Fruit fly (Drosophila melanogaster) whole organism, prepupa: ENCODE results near the gene scrib.

Experiments
- Blimp-1 ChIP-seq: fragments of 200-800 bp; sonication (Bioruptor generic); optimal IDR thresholded peaks from 3 replicates; lab custom pipeline; 2017; ENCODE audit warnings: missing biosample characterization, missing genetic modification characterization, mild to moderate bottlenecking, moderate library complexity, missing genetic modification reagents
- CG11762 ChIP-seq: fragments of 200-800 bp; sonication (Bioruptor generic); optimal IDR thresholded peaks from 3 replicates; lab custom pipeline; 2016; ENCODE audit warnings: missing biosample characterization, missing genetic modification characterization; ENCODE audit not compliant: insufficient read depth
- CG11902 ChIP-seq: fragments of 200-800 bp; sonication (Bioruptor generic); optimal IDR thresholded peaks from 3 replicates; lab custom pipeline; 2016; ENCODE audit warnings: missing biosample characterization, missing genetic modification characterization
- CG15336 ChIP-seq: fragments of 200-800 bp; sonication (Bioruptor generic); IDR thresholded peaks from 2 replicates; pipeline ENCODE4 v1.3.6; 2022; ENCODE audit warnings: missing biosample characterization, missing genetic modification characterization
- CG16779 ChIP-seq: fragments of 200-800 bp; sonication (Bioruptor generic); optimal IDR thresholded peaks from 3 replicates; lab custom pipeline; 2017; ENCODE audit warnings: missing biosample characterization, mild to moderate bottlenecking, missing genetic modification characterization
- CG3032 ChIP-seq: fragments of 200-800 bp; optimal IDR thresholded peaks from 2 replicates; lab custom pipeline; 2019; ENCODE audit warnings: missing biosample characterization, mild to moderate bottlenecking, missing genetic modification characterization, moderate library complexity
- CG31627 ChIP-seq: fragments of 200-800 bp; sonication (Bioruptor generic); optimal IDR thresholded peaks from 3 replicates; lab custom pipeline; 2016; ENCODE audit warnings: missing biosample characterization, missing genetic modification characterization
- CG32006 ChIP-seq: fragments of 200-800 bp; sonication (Bioruptor generic); optimal IDR thresholded peaks from 3 replicates; lab custom pipeline; 2017; ENCODE audit warnings: missing biosample characterization, mild to moderate bottlenecking, missing genetic modification characterization
- CG6163 ChIP-seq: fragments of 200-800 bp; sonication (Bioruptor generic); IDR thresholded peaks from 3 replicates; pipeline ENCODE4 v1.3.6; 2022; ENCODE audit warnings: missing biosample characterization, missing genetic modification characterization
- CG6276 ChIP-seq: fragments of 200-800 bp; sonication (Bioruptor generic); optimal IDR thresholded peaks from 2 replicates; lab custom pipeline; 2017; ENCODE audit warnings: missing biosample characterization, mild to moderate bottlenecking, missing genetic modification characterization
- CG6792 ChIP-seq: fragments of 200-800 bp; sonication (Bioruptor generic); optimal IDR thresholded peaks from 3 replicates; lab custom pipeline; 2016; ENCODE audit warnings: missing biosample characterization, missing genetic modification characterization
- CG6808 ChIP-seq: fragments of 200-800 bp; sonication (Bioruptor generic); optimal IDR thresholded peaks from 3 replicates; lab custom pipeline; 2017; ENCODE audit warnings: missing biosample characterization, missing genetic modification characterization, mild to moderate bottlenecking, moderate library complexity, missing genetic modification reagents
- CG6854 ChIP-seq: fragments of 200-800 bp; sonication (Bioruptor generic); optimal IDR thresholded peaks from 2 replicates; lab custom pipeline; 2017; ENCODE audit warnings: missing biosample characterization, mild to moderate bottlenecking, missing genetic modification characterization
- CG7368 ChIP-seq: fragments of 200-800 bp; sonication (Bioruptor generic); optimal IDR thresholded peaks from 3 replicates; lab custom pipeline; 2016; ENCODE audit warnings: missing biosample characterization, missing genetic modification characterization
- CG8119 ChIP-seq: fragments of 200-800 bp; sonication (Bioruptor generic); IDR thresholded peaks from 3 replicates; pipeline ENCODE4 v1.3.6; 2022; ENCODE audit warnings: missing biosample characterization, missing genetic modification characterization
- CG8319 ChIP-seq: fragments of 200-800 bp; sonication (Bioruptor generic); optimal IDR thresholded peaks from 3 replicates; lab custom pipeline; 2016; ENCODE audit warnings: missing biosample characterization, missing genetic modification characterization
- CG8632 ChIP-seq: fragments of 200-800 bp; sonication (Bioruptor generic); optimal IDR thresholded peaks from 3 replicates; lab custom pipeline; 2016; ENCODE audit warnings: missing biosample characterization, missing genetic modification characterization
- CG9139 ChIP-seq: fragments of 200-800 bp; sonication (Bioruptor generic); optimal IDR thresholded peaks from 3 replicates; lab custom pipeline; 2017; ENCODE audit warnings: missing biosample characterization, mild to moderate bottlenecking, missing genetic modification characterization
- Eip75B ChIP-seq: fragments of 200-800 bp; sonication (Bioruptor generic); optimal IDR thresholded peaks from 3 replicates; lab custom pipeline; 2016; ENCODE audit warnings: missing biosample characterization, missing genetic modification characterization
- Eip78C ChIP-seq: fragments of 200-800 bp; sonication (Bioruptor generic); peaks from one replicate; lab custom pipeline; 2016; ENCODE audit warnings: missing biosample characterization, missing genetic modification characterization
- Eip93F ChIP-seq: fragments of 200-800 bp; sonication (Bioruptor generic); optimal IDR thresholded peaks from 2 replicates; lab custom pipeline; 2016; ENCODE audit warnings: missing biosample characterization, mild to moderate bottlenecking, missing genetic modification characterization
- Ets21C ChIP-seq: fragments of 200-800 bp; sonication (Bioruptor generic); optimal IDR thresholded peaks from 3 replicates; lab custom pipeline; 2016; ENCODE audit warnings: missing biosample characterization, missing genetic modification characterization
- Ets96B ChIP-seq: fragments of 200-800 bp; optimal IDR thresholded peaks from 2 replicates; lab custom pipeline; 2019; ENCODE audit warnings: missing biosample characterization, mild to moderate bottlenecking, missing genetic modification characterization, moderate library complexity
- Gug ChIP-seq: fragments of 200-800 bp; sonication (Bioruptor generic); IDR thresholded peaks from 2 replicates; pipeline ENCODE4 v1.3.6; 2022; ENCODE audit warnings: missing biosample characterization, missing genetic modification characterization
- Hr38 ChIP-seq: sonication (Bioruptor generic); optimal IDR thresholded peaks from 2 replicates; lab custom pipeline; 2016; ENCODE audit warnings: missing biosample characterization, missing genetic modification characterization
- Hr39 ChIP-seq: fragments of 200-800 bp; sonication (Bioruptor generic); optimal IDR thresholded peaks from 2 replicates; lab custom pipeline; 2016; ENCODE audit warnings: missing biosample characterization, missing genetic modification characterization
- Hr4 ChIP-seq: fragments of 200-800 bp; sonication (Bioruptor generic); optimal IDR thresholded peaks from 3 replicates; lab custom pipeline; 2016; ENCODE audit warnings: missing biosample characterization, missing genetic modification characterization
- Lpt ChIP-seq: fragments of 200-800 bp; sonication (Bioruptor generic); optimal IDR thresholded peaks from 3 replicates; lab custom pipeline; 2016; ENCODE audit warnings: missing biosample characterization, missing genetic modification characterization
- Met ChIP-seq: fragments of 200-800 bp; sonication (Bioruptor generic); optimal IDR thresholded peaks from 3 replicates; lab custom pipeline; 2016; ENCODE audit warnings: missing biosample characterization, missing genetic modification characterization
- OdsH ChIP-seq: fragments of 200-800 bp; sonication (Bioruptor generic); optimal IDR thresholded peaks from 3 replicates; lab custom pipeline; 2016; ENCODE audit warnings: missing biosample characterization, missing genetic modification characterization
- Smox ChIP-seq: fragments of 200-800 bp; sonication (Bioruptor generic); optimal IDR thresholded peaks from 3 replicates; lab custom pipeline; 2016; ENCODE audit warnings: missing biosample characterization, missing genetic modification characterization
- Sox102F ChIP-seq: fragments of 200-800 bp; sonication (Bioruptor generic); optimal IDR thresholded peaks from 2 replicates; lab custom pipeline; 2016; ENCODE audit warnings: missing biosample characterization, mild to moderate bottlenecking, missing genetic modification characterization
- Sox14 ChIP-seq: fragments of 200-800 bp; sonication (Bioruptor generic); optimal IDR thresholded peaks from 3 replicates; lab custom pipeline; 2016; ENCODE audit warnings: missing biosample characterization, missing genetic modification characterization
- cyc ChIP-seq: fragments of 200-800 bp; sonication (Bioruptor generic); optimal IDR thresholded peaks from 3 replicates; lab custom pipeline; 2016; ENCODE audit warnings: missing biosample characterization, missing genetic modification characterization
- dac ChIP-seq: fragments of 200-800 bp; sonication (Bioruptor generic); optimal IDR thresholded peaks from 2 replicates; lab custom pipeline; 2017; ENCODE audit warnings: missing biosample characterization, mild to moderate bottlenecking, missing genetic modification characterization
- esn ChIP-seq: fragments of 200-800 bp; sonication (Bioruptor generic); optimal IDR thresholded peaks from 2 replicates; lab custom pipeline; 2016; ENCODE audit warnings: missing biosample characterization, mild to moderate bottlenecking, missing genetic modification characterization, moderate library complexity
- fd59A ChIP-seq: fragments of 200-800 bp; sonication (Bioruptor generic); optimal IDR thresholded peaks from 2 replicates; lab custom pipeline; 2017; ENCODE audit warnings: missing biosample characterization, mild to moderate bottlenecking, missing genetic modification characterization, missing genetic modification reagents
- fd85E ChIP-seq: fragments of 200-800 bp; sonication (Bioruptor generic); optimal IDR thresholded peaks from 3 replicates; lab custom pipeline; 2016; ENCODE audit warnings: missing biosample characterization, missing genetic modification characterization
- fkh ChIP-seq: fragments of 200-800 bp; sonication (Bioruptor generic); optimal IDR thresholded peaks from 3 replicates; lab custom pipeline; 2017; ENCODE audit warnings: missing biosample characterization, mild to moderate bottlenecking, missing genetic modification characterization, moderate library complexity
- lz ChIP-seq: fragments of 200-800 bp; sonication (Bioruptor generic); optimal IDR thresholded peaks from 3 replicates; lab custom pipeline; 2016; ENCODE audit warnings: missing biosample characterization, missing genetic modification characterization
- net ChIP-seq: fragments of 200-800 bp; sonication (Bioruptor generic); optimal IDR thresholded peaks from 3 replicates; lab custom pipeline; 2016; ENCODE audit warnings: missing biosample characterization, missing genetic modification characterization
- pdm3 ChIP-seq: fragments of 200-800 bp; sonication (Bioruptor generic); optimal IDR thresholded peaks from 3 replicates; lab custom pipeline; 2016; ENCODE audit warnings: missing biosample characterization, missing genetic modification characterization
- salr ChIP-seq, 2 experiments: fragments of 200-800 bp; sonication (Bioruptor generic); optimal IDR thresholded peaks; 3 replicates each; lab custom pipeline; 2016 to 2018; ENCODE audit warnings: missing biosample characterization in 2 of 2, missing genetic modification characterization in 2 of 2, mild to moderate bottlenecking in 1 of 2
- spab ChIP-seq: fragments of 200-800 bp; sonication (Bioruptor generic); optimal IDR thresholded peaks from 2 replicates; lab custom pipeline; 2017; ENCODE audit warnings: missing biosample characterization, mild to moderate bottlenecking, missing genetic modification characterization, missing genetic modification reagents
- svp ChIP-seq: fragments of 200-800 bp; sonication (Bioruptor generic); peaks from one replicate; lab custom pipeline; 2016; ENCODE audit warnings: missing biosample characterization, missing genetic modification characterization
- topi ChIP-seq: fragments of 200-800 bp; sonication (Bioruptor generic); optimal IDR thresholded peaks from 3 replicates; lab custom pipeline; 2016; ENCODE audit warnings: missing biosample characterization, missing genetic modification characterization
- vri ChIP-seq: fragments of 200-800 bp; sonication (Bioruptor generic); optimal IDR thresholded peaks from 3 replicates; lab custom pipeline; 2016; ENCODE audit warnings: missing biosample characterization, mild to moderate bottlenecking, missing genetic modification characterization

scrib gene

DNA sequence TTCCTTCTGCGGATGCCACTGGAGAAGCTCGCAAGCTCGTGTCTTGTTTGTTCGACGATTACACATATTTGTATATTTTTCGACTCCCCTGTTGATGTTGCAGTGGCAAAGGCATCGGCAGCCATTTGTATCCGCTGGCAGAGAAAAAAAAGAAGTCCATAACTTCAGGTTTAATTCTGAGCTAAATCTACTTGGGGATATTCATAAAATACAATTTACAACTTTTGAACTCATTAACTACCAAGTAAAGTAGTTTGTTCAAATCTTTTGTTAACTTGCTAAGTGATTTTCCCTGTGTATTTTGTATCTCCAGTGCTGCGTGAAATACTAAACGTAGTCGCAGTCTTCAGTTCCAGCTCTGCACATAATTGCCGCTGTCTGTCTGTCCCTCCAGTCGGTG lies 6.0 kb downstream of the scrib start (continued):
- TF ChIP-seq CG6163 (GFP tag; lab: Robert Waterston, UW): peak; percentile 93
- no peak for TF ChIP-seq fkh (GFP tag; lab: Kevin White, UChicago)
- TF ChIP-seq CG15336 (GFP tag; lab: Robert Waterston, UW): peak; percentile 93
- TF ChIP-seq CG3032 (tag; lab: Kevin White, UChicago): peak; percentile 79
- peak; percentile 89 for TF ChIP-seq pdm3
- peak; percentile 73 for TF ChIP-seq CG8632
- peak; percentile 73 for TF ChIP-seq CG6792
- peak; percentile 33 for TF ChIP-seq Smox (GFP tag; lab: Kevin White, UChicago)
- peak; percentile 32 for TF ChIP-seq CG11902 (GFP tag; lab: Kevin White, UChicago)
- TF ChIP-seq CG8319 (GFP tag; lab: Kevin White, UChicago): peak; percentile 73
- peak; percentile 52 for TF ChIP-seq lz (GFP tag; lab: Kevin White, UChicago)
- TF ChIP-seq Hr38 (GFP tag; lab: Kevin White, UChicago): no peak
- peak; percentile 55 for TF ChIP-seq esn (GFP tag; lab: Kevin White, UChicago)
- peak; percentile 38 for TF ChIP-seq cyc (GFP tag; lab: Kevin White, UChicago)
- peak; percentile 88 for TF ChIP-seq net

DNA sequence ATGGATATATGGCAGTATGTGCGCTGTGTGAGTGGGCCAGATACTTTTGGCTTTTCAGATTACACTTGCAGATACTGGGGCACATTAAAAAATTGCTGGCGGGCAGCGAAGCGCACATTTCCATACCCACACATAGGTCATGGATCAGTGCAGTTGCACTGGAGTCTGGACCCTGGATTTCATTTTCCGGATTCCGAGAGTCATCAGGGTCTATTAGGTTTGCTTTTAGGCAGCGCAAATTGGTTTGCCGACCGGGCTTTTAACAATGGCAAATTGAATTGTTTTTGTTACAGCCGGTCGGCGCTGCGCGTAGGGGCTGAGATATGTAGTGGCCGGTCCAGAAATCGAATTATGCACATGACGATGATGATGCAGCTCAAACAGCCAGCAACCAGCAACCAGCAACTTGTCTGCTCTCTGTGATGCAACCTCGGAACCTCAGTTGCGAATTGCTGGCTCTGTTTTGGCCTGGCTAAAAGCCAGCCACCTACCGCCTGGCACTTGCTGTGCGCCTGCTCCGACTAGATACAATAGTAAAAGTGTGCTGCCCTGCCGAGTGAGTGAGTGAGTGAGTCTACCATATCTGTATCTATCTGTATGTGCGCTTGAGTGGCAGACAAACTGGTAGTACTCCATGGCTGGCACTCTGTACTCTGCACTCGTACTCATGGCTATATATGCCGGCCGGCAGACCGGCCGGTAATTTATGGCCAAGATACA lies 6.7 kb downstream of the scrib start:
- TF ChIP-seq vri (GFP tag; lab: Kevin White, UChicago): no peak
- TF ChIP-seq Eip75B (GFP tag; lab: Kevin White, UChicago): no peak
- TF ChIP-seq fd85E (GFP tag; lab: Kevin White, UChicago): no peak
- no peak for TF ChIP-seq CG11762 (GFP tag; lab: Kevin White, UChicago)
- peak; percentile 21 for TF ChIP-seq Ets96B (tag; lab: Kevin White, UChicago)
- no peak for TF ChIP-seq pdm3
- TF ChIP-seq net: no peak
- no peak for TF ChIP-seq CG32006 (GFP tag; lab: Kevin White, UChicago)
- TF ChIP-seq CG6792: no peak
- TF ChIP-seq lz (GFP tag; lab: Kevin White, UChicago): no peak
- TF ChIP-seq CG6854 (GFP tag; lab: Kevin White, UChicago): no peak
- no peak for TF ChIP-seq Sox14 (GFP tag; lab: Kevin White, UChicago)
- no peak for TF ChIP-seq Smox (GFP tag; lab: Kevin White, UChicago)
- TF ChIP-seq topi (GFP tag; lab: Kevin White, UChicago): no peak
- peak; percentile 71 for TF ChIP-seq CG3032 (tag; lab: Kevin White, UChicago)
- TF ChIP-seq Gug (GFP tag; lab: Robert Waterston, UW): peak; percentile 22; the same call in 1 of the 2 replicates
- peak; percentile 34; the same call in 1 of the 3 replicates for TF ChIP-seq CG6163 (GFP tag; lab: Robert Waterston, UW)
- TF ChIP-seq CG11902 (GFP tag; lab: Kevin White, UChicago): no peak
- no peak for TF ChIP-seq CG8632
- TF ChIP-seq CG31627 (GFP tag; lab: Kevin White, UChicago): no peak
- no peak for TF ChIP-seq Hr38 (GFP tag; lab: Kevin White, UChicago)
- TF ChIP-seq spab: no peak
- TF ChIP-seq CG6276 (GFP tag; lab: Kevin White, UChicago): no peak
- TF ChIP-seq Blimp-1: no peak
- TF ChIP-seq Hr39 (GFP tag; lab: Kevin White, UChicago): no peak
- TF ChIP-seq dac (GFP tag; lab: Kevin White, UChicago): no peak
- TF ChIP-seq Lpt (GFP tag; lab: Kevin White, UChicago): no peak
- no peak for TF ChIP-seq CG16779
- no peak for TF ChIP-seq Ets21C (GFP tag; lab: Kevin White, UChicago)
- TF ChIP-seq svp (GFP tag; lab: Kevin White, UChicago): no peak
- no peak for TF ChIP-seq CG8119
- TF ChIP-seq Hr4 (GFP tag; lab: Kevin White, UChicago): no peak
- TF ChIP-seq CG8319 (GFP tag; lab: Kevin White, UChicago): no peak
- TF ChIP-seq Met (GFP tag; lab: Kevin White, UChicago): no peak
- TF ChIP-seq CG7368: no peak
- TF ChIP-seq esn (GFP tag; lab: Kevin White, UChicago): no peak
- TF ChIP-seq OdsH (GFP tag; lab: Kevin White, UChicago): no peak
- peak; percentile 23 for TF ChIP-seq fd59A (GFP tag; lab: Kevin White, UChicago)
- TF ChIP-seq Sox102F (GFP tag; lab: Kevin White, UChicago): no peak
- TF ChIP-seq Eip78C: peak; percentile 77
- TF ChIP-seq CG9139: no peak
- peak; percentile 40 for TF ChIP-seq CG6808 (GFP tag; lab: Kevin White, UChicago)
- no peak; the same call in none of the 2 replicates for TF ChIP-seq CG15336 (GFP tag; lab: Robert Waterston, UW)
- TF ChIP-seq salr (GFP tag; optimal IDR thresholded peaks at IDR 0.05; lab: Kevin White, UChicago): no peak
- TF ChIP-seq fkh (GFP tag; lab: Kevin White, UChicago): no peak
- TF ChIP-seq Eip93F (GFP tag; lab: Kevin White, UChicago): no peak
